Fruit fly (Drosophila melanogaster): ENCODE results near the gene CG7889.

DNA sequence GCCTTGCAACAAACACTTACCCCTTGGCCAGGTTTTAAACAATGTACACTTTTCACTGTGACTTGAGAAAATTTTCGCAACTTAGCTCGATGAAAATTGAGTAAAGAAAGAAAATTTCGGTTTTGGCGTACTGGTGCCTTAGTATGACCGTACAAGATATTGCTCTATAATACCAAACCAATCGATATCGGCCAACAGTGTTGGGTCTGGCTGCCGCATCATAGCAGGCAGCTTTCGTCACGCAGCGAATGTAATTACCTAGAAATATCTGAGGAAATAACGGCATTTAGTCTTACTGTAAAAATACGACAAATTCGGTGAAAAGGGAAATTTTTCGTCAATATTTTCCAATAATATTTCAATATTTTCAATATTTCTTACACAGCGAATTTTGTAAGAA, 35.4 kb upstream of the CG7889 start, which contains the start of gene Ulp1:
- TF ChIP-seq Myc (optimal IDR thresholded peaks at IDR 0.05): no peak
- TF ChIP-seq insv (optimal IDR thresholded peaks at IDR 0.05): no peak

Data from Kc167 (cell line).